Worm (Caenorhabditis elegans): ENCODE measurements around the gene F21C10.6.

DNA sequence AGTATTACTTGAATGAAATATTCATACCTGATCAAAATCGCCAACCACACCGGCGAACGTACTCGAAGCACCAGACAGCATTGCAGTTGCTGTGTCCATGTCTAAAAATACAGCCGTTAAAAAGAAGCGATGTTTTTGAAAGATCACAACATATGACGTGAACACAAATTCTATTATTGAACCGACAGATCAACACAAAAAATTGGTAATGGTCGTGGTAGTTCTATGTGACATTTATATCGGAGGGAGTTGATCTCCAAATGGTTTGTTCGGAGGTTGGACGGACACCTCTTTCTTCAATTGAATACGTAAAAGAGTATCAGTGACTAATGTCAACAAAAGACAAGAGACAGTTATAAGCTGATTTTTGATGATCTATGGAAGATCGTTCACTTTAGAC is 17.0 kb downstream of the F21C10.6 start, which contains the start of gene pitr-3:
- TF ChIP-seq fkh-10 (GFP tag; optimal IDR thresholded peaks at IDR 0.05) = no peak
- no peak for TF ChIP-seq lin-15B (tag; optimal IDR thresholded peaks at IDR 0.05)
- no peak for TF ChIP-seq lin-39 (tag; optimal IDR thresholded peaks at IDR 0.05)
- TF ChIP-seq egl-27 (tag; optimal IDR thresholded peaks at IDR 0.05) = no peak
- no peak for TF ChIP-seq zip-11 (GFP tag; IDR thresholded peaks at IDR 0.05)
- no peak for TF ChIP-seq lim-7 (GFP tag; IDR thresholded peaks at IDR 0.05)
